Fruit fly (Drosophila melanogaster) whole organism, embryonic: Measurements from ENCODE around the gene CG42541.

ENCODE experiments used
- ATbp ChIP-seq: fragments of 200-800 bp; sonication (Bioruptor generic); optimal IDR thresholded peaks from 2 replicates; lab custom pipeline; 2017; ENCODE audit warnings: missing biosample characterization, mild to moderate bottlenecking, missing genetic modification characterization, missing genetic modification reagents
- B-H2 ChIP-seq: fragments of 200-800 bp; sonication (Bioruptor generic); optimal IDR thresholded peaks from 2 replicates; lab custom pipeline; 2018; ENCODE audit warnings: missing biosample characterization, mild to moderate bottlenecking, missing genetic modification characterization
- CG10565 ChIP-seq: fragments of 200-800 bp; sonication (Bioruptor generic); optimal IDR thresholded peaks from 3 replicates; lab custom pipeline; 2016; ENCODE audit warnings: missing biosample characterization, mild to moderate bottlenecking, missing genetic modification characterization
- CG1233 ChIP-seq: fragments of 200-800 bp; sonication (Bioruptor generic); optimal IDR thresholded peaks from 4 replicates; lab custom pipeline; 2018; ENCODE audit warnings: missing biosample characterization, mild to moderate bottlenecking, missing genetic modification characterization
- CG14710 ChIP-seq: fragments of 200-800 bp; sonication (Bioruptor generic); optimal IDR thresholded peaks from 3 replicates; lab custom pipeline; 2019; ENCODE audit warnings: missing biosample characterization, mild to moderate bottlenecking, missing genetic modification characterization, moderate library complexity
- CG14860 ChIP-seq: fragments of 200-800 bp; sonication (Bioruptor generic); IDR thresholded peaks from 3 replicates; pipeline ENCODE4 v1.3.6; 2022; ENCODE audit warnings: missing biosample characterization, missing genetic modification characterization; ENCODE audit not compliant: partially characterized antibody
- CG1529 ChIP-seq: fragments of 200-800 bp; sonication (Bioruptor generic); optimal IDR thresholded peaks from 3 replicates; lab custom pipeline; 2018; ENCODE audit warnings: missing biosample characterization, missing genetic modification characterization
- CG1602 ChIP-seq: fragments of 200-800 bp; sonication (Bioruptor generic); optimal IDR thresholded peaks from 3 replicates; lab custom pipeline; 2016; ENCODE audit warnings: missing biosample characterization, missing genetic modification characterization
- CG17359 ChIP-seq: fragments of 200-800 bp; sonication (Bioruptor generic); optimal IDR thresholded peaks from 3 replicates; lab custom pipeline; 2018; ENCODE audit warnings: missing biosample characterization, mild to moderate bottlenecking, missing genetic modification characterization, moderate library complexity
- CG2120 ChIP-seq: fragments of 200-800 bp; sonication (Bioruptor generic); optimal IDR thresholded peaks from 3 replicates; lab custom pipeline; 2016; ENCODE audit warnings: missing biosample characterization, missing genetic modification characterization
- CG2202 ChIP-seq: fragments of 200-800 bp; sonication (Bioruptor generic); optimal IDR thresholded peaks from 2 replicates; lab custom pipeline; 2018; ENCODE audit warnings: missing biosample characterization, mild to moderate bottlenecking, missing genetic modification characterization
- CG4730 ChIP-seq: fragments of 200-800 bp; sonication (Bioruptor generic); IDR thresholded peaks from 2 replicates; pipeline ENCODE4 v1.3.6; 2022; ENCODE audit warnings: missing biosample characterization, missing genetic modification characterization
- CG5245 ChIP-seq: fragments of 200-800 bp; sonication (Bioruptor generic); optimal IDR thresholded peaks from 3 replicates; lab custom pipeline; 2016; ENCODE audit warnings: missing biosample characterization, missing genetic modification characterization
- CG8765 ChIP-seq: fragments of 200-800 bp; sonication (Bioruptor generic); IDR thresholded peaks from 2 replicates; pipeline ENCODE4 v1.3.6; 2022; ENCODE audit warnings: missing biosample characterization, missing genetic modification characterization
- CG9609 ChIP-seq: fragments of 200-800 bp; sonication (Bioruptor generic); optimal IDR thresholded peaks from 3 replicates; lab custom pipeline; 2016; ENCODE audit warnings: missing biosample characterization, missing genetic modification characterization
- CG9797 ChIP-seq: fragments of 200-800 bp; sonication (Bioruptor generic); optimal IDR thresholded peaks from 3 replicates; lab custom pipeline; 2018; ENCODE audit warnings: missing biosample characterization, mild to moderate bottlenecking, missing genetic modification characterization
- CG9817 ChIP-seq: fragments of 200-800 bp; sonication (Bioruptor generic); optimal IDR thresholded peaks from 2 replicates; lab custom pipeline; 2018; ENCODE audit warnings: missing biosample characterization, mild to moderate bottlenecking, missing genetic modification characterization, moderate library complexity
- CkIIα-i1 ChIP-seq: fragments of 200-800 bp; sonication (Bioruptor generic); IDR thresholded peaks from 2 replicates; pipeline ENCODE4 v1.3.6; 2022; ENCODE audit warnings: missing biosample characterization, missing genetic modification characterization
- Dad ChIP-seq: fragments of 200-800 bp; sonication (Bioruptor generic); optimal IDR thresholded peaks from 3 replicates; lab custom pipeline; 2016; ENCODE audit warnings: missing biosample characterization, missing genetic modification characterization
- Deaf1 ChIP-seq: fragments of 200-800 bp; optimal IDR thresholded peaks from 3 replicates; lab custom pipeline; 2019; ENCODE audit warnings: missing biosample characterization, mild to moderate bottlenecking, missing genetic modification characterization, moderate library complexity
- Fer2 ChIP-seq: fragments of 200-800 bp; sonication (Bioruptor generic); optimal IDR thresholded peaks from 2 replicates; lab custom pipeline; 2018; ENCODE audit warnings: missing biosample characterization, mild to moderate bottlenecking, missing genetic modification characterization, moderate library complexity
- GATAe ChIP-seq: fragments of 200-800 bp; sonication (Bioruptor generic); conservative IDR thresholded peaks from 2 replicates; pipeline ENCODE4 v1.3.6; 2022; ENCODE audit warnings: missing biosample characterization, missing genetic modification characterization
- H15 ChIP-seq: fragments of 200-800 bp; sonication (Bioruptor generic); IDR thresholded peaks from 3 replicates; pipeline ENCODE4 v1.3.6; 2022; ENCODE audit warnings: missing biosample characterization, missing genetic modification characterization
- Hr78 ChIP-seq, 2 experiments: fragments of 200-800 bp in 1 of 2; fragments of >200 bp in 1 of 2; sonication (Bioruptor generic) in 1 of 2; optimal IDR thresholded peaks; 2 replicates each; lab custom pipeline; 2017 to 2019; ENCODE audit warnings: missing biosample characterization in 2 of 2, missing genetic modification characterization in 2 of 2, mild to moderate bottlenecking in 1 of 2, moderate library complexity in 1 of 2
- NC2α ChIP-seq: fragments of 200-800 bp; sonication (Bioruptor generic); optimal IDR thresholded peaks from 2 replicates; lab custom pipeline; 2016; ENCODE audit warnings: missing biosample characterization, missing genetic modification characterization
- PHDP ChIP-seq: fragments of 200-800 bp; sonication (Bioruptor generic); optimal IDR thresholded peaks from 3 replicates; lab custom pipeline; 2018; ENCODE audit warnings: missing biosample characterization, mild to moderate bottlenecking, missing genetic modification characterization, moderate library complexity
- Sox100B ChIP-seq: fragments of 200-800 bp; sonication (Bioruptor generic); optimal IDR thresholded peaks from 3 replicates; lab custom pipeline; 2018; ENCODE audit warnings: missing biosample characterization, mild to moderate bottlenecking, missing genetic modification characterization
- Xrp1 ChIP-seq: fragments of 200-800 bp; sonication (Bioruptor generic); IDR thresholded peaks from 2 replicates; pipeline ENCODE4 v1.3.6; 2022; ENCODE audit warnings: missing biosample characterization, missing genetic modification characterization
- YL-1 ChIP-seq: fragments of 200-800 bp; sonication (Bioruptor generic); optimal IDR thresholded peaks from 3 replicates; lab custom pipeline; 2017; ENCODE audit warnings: missing biosample characterization, mild to moderate bottlenecking, missing genetic modification characterization
- bowl ChIP-seq: fragments of 200-800 bp; sonication (Bioruptor generic); IDR thresholded peaks from 2 replicates; pipeline ENCODE4 v1.3.6; 2022; ENCODE audit warnings: missing biosample characterization, missing genetic modification characterization
- btn ChIP-seq: fragments of 200-800 bp; sonication (Bioruptor generic); optimal IDR thresholded peaks from 2 replicates; lab custom pipeline; 2016; ENCODE audit warnings: missing biosample characterization, missing genetic modification characterization
- chm ChIP-seq: fragments of 200-800 bp; sonication (Bioruptor generic); IDR thresholded peaks from 2 replicates; pipeline ENCODE4 v1.3.6; 2022; ENCODE audit warnings: missing biosample characterization, missing genetic modification characterization
- chn ChIP-seq: fragments of 200-800 bp; sonication (Bioruptor generic); optimal IDR thresholded peaks from 2 replicates; lab custom pipeline; 2016; ENCODE audit warnings: missing biosample characterization, missing genetic modification characterization
- ci ChIP-seq: fragments of 200-800 bp; sonication (Bioruptor generic); IDR thresholded peaks from 3 replicates; pipeline ENCODE4 v1.3.6; 2022; ENCODE audit warnings: missing biosample characterization, missing genetic modification characterization
- crc ChIP-seq: fragments of 200-800 bp; sonication (Bioruptor generic); optimal IDR thresholded peaks from 2 replicates; lab custom pipeline; 2016; ENCODE audit warnings: missing biosample characterization, missing genetic modification characterization
- dan ChIP-seq: fragments of 200-800 bp; sonication (Bioruptor generic); IDR thresholded peaks from 2 replicates; pipeline ENCODE4 v1.3.6; 2022; ENCODE audit warnings: missing biosample characterization, missing genetic modification characterization
- dati ChIP-seq: fragments of 200-800 bp; sonication (Bioruptor generic); IDR thresholded peaks from 2 replicates; pipeline ENCODE4 v1.3.6; 2022; ENCODE audit warnings: missing biosample characterization, missing genetic modification characterization
- dimm ChIP-seq: fragments of 200-800 bp; sonication (Bioruptor generic); IDR thresholded peaks from 2 replicates; pipeline ENCODE4 v1.3.6; 2022; ENCODE audit warnings: missing biosample characterization, missing genetic modification characterization
- eyg ChIP-seq: fragments of 200-800 bp; sonication (Bioruptor generic); optimal IDR thresholded peaks from 3 replicates; lab custom pipeline; 2016; ENCODE audit warnings: missing biosample characterization, missing genetic modification characterization
- grau ChIP-seq: fragments of 200-800 bp; optimal IDR thresholded peaks from 3 replicates; lab custom pipeline; 2019; ENCODE audit warnings: missing biosample characterization, mild to moderate bottlenecking, missing genetic modification characterization, moderate library complexity
- gt ChIP-seq: fragments of 200-800 bp; sonication (Bioruptor generic); IDR thresholded peaks from 2 replicates; pipeline ENCODE4 v1.3.6; 2022; ENCODE audit warnings: missing biosample characterization, missing genetic modification characterization
- hth ChIP-seq: fragments of >200 bp; optimal IDR thresholded peaks from 2 replicates; lab custom pipeline; 2017; ENCODE audit warnings: inconsistent platforms
- knrl ChIP-seq: fragments of 200-800 bp; sonication (Bioruptor generic); IDR thresholded peaks from 3 replicates; pipeline ENCODE4 v1.3.6; 2022; ENCODE audit warnings: missing biosample characterization, missing genetic modification characterization; ENCODE audit not compliant: partially characterized antibody
- lilli ChIP-seq: fragments of 200-800 bp; sonication (Bioruptor generic); optimal IDR thresholded peaks from 3 replicates; lab custom pipeline; 2016; ENCODE audit warnings: missing biosample characterization, missing genetic modification characterization
- luna ChIP-seq: fragments of 200-800 bp; sonication (Bioruptor generic); optimal IDR thresholded peaks from 2 replicates; lab custom pipeline; 2016; ENCODE audit warnings: missing biosample characterization, missing genetic modification characterization
- maf-S ChIP-seq: fragments of 200-800 bp; sonication (Bioruptor generic); optimal IDR thresholded peaks from 2 replicates; lab custom pipeline; 2016; ENCODE audit warnings: missing biosample characterization, missing genetic modification characterization
- nau ChIP-seq: fragments of 200-800 bp; sonication (Bioruptor generic); optimal IDR thresholded peaks from 3 replicates; lab custom pipeline; 2017; ENCODE audit warnings: missing biosample characterization, mild to moderate bottlenecking, missing genetic modification characterization, missing genetic modification reagents
- sc ChIP-seq, 3 experiments: fragments of >200 bp in 2 of 3; fragments of 200-800 bp in 1 of 3; sonication (Bioruptor generic) in 1 of 3; optimal IDR thresholded peaks; 2 replicates in 2 of 3; 3 replicates in 1 of 3; lab custom pipeline; 2017; ENCODE audit warnings: mild to moderate bottlenecking in 1 of 3, missing biosample characterization in 1 of 3, missing genetic modification characterization in 1 of 3, missing genetic modification reagents in 1 of 3
- sens ChIP-seq: fragments of 200-800 bp; sonication (Bioruptor generic); peaks from one replicate; lab custom pipeline; 2016; ENCODE audit warnings: missing biosample characterization, missing genetic modification characterization
- slou ChIP-seq: fragments of 200-800 bp; sonication (Bioruptor generic); optimal IDR thresholded peaks from 3 replicates; lab custom pipeline; 2016; ENCODE audit warnings: missing biosample characterization, missing genetic modification characterization
- stwl ChIP-seq: fragments of 200-800 bp; sonication (Bioruptor generic); optimal IDR thresholded peaks from 3 replicates; lab custom pipeline; 2018; ENCODE audit warnings: missing biosample characterization, mild to moderate bottlenecking, missing genetic modification characterization, moderate library complexity
- zfh1 ChIP-seq: fragments of 200-800 bp; sonication (Bioruptor generic); IDR thresholded peaks from 3 replicates; pipeline ENCODE4 v1.3.6; 2022; ENCODE audit warnings: missing biosample characterization, missing genetic modification characterization

CG42541 gene

dm6 chrX:3967613-3968012 lies 37.2 kb upstream of the CG42541 start (continued):
- no peak for TF ChIP-seq stwl (tag; lab: Kevin White, UChicago)
- TF ChIP-seq grau (tag; lab: Kevin White, UChicago) = no peak
- no peak for TF ChIP-seq PHDP (tag; lab: Kevin White, UChicago)
- TF ChIP-seq sens (GFP tag; lab: Kevin White, UChicago) = peak; percentile 85
- TF ChIP-seq Fer2 = no peak
- no peak for TF ChIP-seq CG2120
- no peak for TF ChIP-seq CG14860 (GFP tag; lab: Robert Waterston, UW)
- TF ChIP-seq maf-S = no peak
- no peak for TF ChIP-seq CG8765
- TF ChIP-seq H15 = no peak
- no peak for TF ChIP-seq btn
- TF ChIP-seq CG2202 = peak; percentile 21
- no peak for TF ChIP-seq YL-1 (GFP tag; lab: Kevin White, UChicago)
- TF ChIP-seq ci (GFP tag; lab: Robert Waterston, UW) = 0 out of 3 replicates have a peak, but pooled peaks have one; percentile 38
- TF ChIP-seq luna (GFP tag; lab: Kevin White, UChicago) = no peak
- TF ChIP-seq sc (optimal IDR thresholded peaks at IDR 0.05; lab: Kevin White, UChicago) = no peak
- peak; percentile 34 for TF ChIP-seq sc (GFP tag; optimal IDR thresholded peaks at IDR 0.05; lab: Kevin White, UChicago)
- no peak for TF ChIP-seq gt (GFP tag; lab: Robert Waterston, UW)
- no peak for TF ChIP-seq CG1233 (GFP tag; lab: Kevin White, UChicago)
- peak; percentile 27 for TF ChIP-seq CG14710 (tag; lab: Kevin White, UChicago)
- TF ChIP-seq B-H2 (GFP tag; lab: Kevin White, UChicago) = no peak
- no peak for TF ChIP-seq CG4730 (GFP tag; lab: Robert Waterston, UW)
- TF ChIP-seq chm (GFP tag; lab: Robert Waterston, UW) = no peak
- TF ChIP-seq CG17359 (tag; lab: Kevin White, UChicago) = peak; percentile 45
- TF ChIP-seq knrl (GFP tag; lab: Robert Waterston, UW) = no peak
- TF ChIP-seq CG9609 = no peak
- TF ChIP-seq ATbp (GFP tag; lab: Kevin White, UChicago) = no peak
- no peak for TF ChIP-seq CkIIα-i1 (GFP tag; lab: Robert Waterston, UW)
- no peak for TF ChIP-seq GATAe (GFP tag; lab: Robert Waterston, UW)
- no peak for TF ChIP-seq hth (lab: Kevin White, UChicago)
- no peak for TF ChIP-seq dati
- TF ChIP-seq Hr78 (GFP tag; optimal IDR thresholded peaks at IDR 0.05; lab: Kevin White, UChicago) = no peak
- no peak for TF ChIP-seq bowl (GFP tag; lab: Robert Waterston, UW)
- no peak for TF ChIP-seq chn (GFP tag; lab: Kevin White, UChicago)
- TF ChIP-seq dimm = no peak
- TF ChIP-seq zfh1 (GFP tag; lab: Robert Waterston, UW) = no peak
- TF ChIP-seq CG5245 (GFP tag; lab: Kevin White, UChicago) = no peak
- no peak for TF ChIP-seq Deaf1 (tag; lab: Kevin White, UChicago)
- no peak for TF ChIP-seq CG9817 (tag; lab: Kevin White, UChicago)
- TF ChIP-seq Sox100B (GFP tag; lab: Kevin White, UChicago) = no peak
- no peak for TF ChIP-seq CG9797 (GFP tag; lab: Kevin White, UChicago)
- no peak for TF ChIP-seq CG1529 (GFP tag; lab: Kevin White, UChicago)
- no peak for TF ChIP-seq eyg (GFP tag; lab: Kevin White, UChicago)
- TF ChIP-seq dan (GFP tag; lab: Robert Waterston, UW) = no peak
- no peak for TF ChIP-seq Dad
- no peak for TF ChIP-seq NC2α (GFP tag; lab: Kevin White, UChicago)
- no peak for TF ChIP-seq CG1602 (GFP tag; lab: Kevin White, UChicago)
- TF ChIP-seq CG10565 (GFP tag; lab: Kevin White, UChicago) = no peak
- 0 out of 2 replicates have a peak, but pooled peaks have one; percentile 16 for TF ChIP-seq Xrp1 (GFP tag; lab: Robert Waterston, UW)
- no peak for TF ChIP-seq slou
- TF ChIP-seq lilli (GFP tag; lab: Kevin White, UChicago) = no peak
- no peak for TF ChIP-seq nau
- TF ChIP-seq crc (GFP tag; lab: Kevin White, UChicago) = no peak
